Fruit fly (Drosophila melanogaster) whole organism, embryonic: ENCODE measurements around the gene dysc.

Experiments
- Atf3 ChIP-seq: fragments of 200-800 bp; sonication (Bioruptor generic); optimal IDR thresholded peaks from 3 replicates; lab custom pipeline; 2016; ENCODE audit warnings: missing biosample characterization, missing genetic modification characterization
- Bdp1 ChIP-seq: fragments of 200-800 bp; sonication (Bioruptor generic); optimal IDR thresholded peaks from 3 replicates; lab custom pipeline; 2016; ENCODE audit warnings: missing biosample characterization, missing genetic modification characterization
- Blimp-1 ChIP-seq: fragments of 200-800 bp; sonication (Bioruptor generic); optimal IDR thresholded peaks from 3 replicates; lab custom pipeline; 2018; ENCODE audit warnings: missing biosample characterization, missing genetic modification characterization, mild to moderate bottlenecking, moderate library complexity, missing genetic modification reagents
- BtbVII ChIP-seq: fragments of 200-800 bp; sonication (Bioruptor generic); optimal IDR thresholded peaks from 3 replicates; lab custom pipeline; 2017; ENCODE audit warnings: missing biosample characterization, mild to moderate bottlenecking, missing genetic modification characterization
- CG10959 ChIP-seq: fragments of 200-800 bp; sonication (Bioruptor generic); IDR thresholded peaks from 2 replicates; pipeline ENCODE4 v1.3.6; 2022; ENCODE audit warnings: missing biosample characterization, missing genetic modification characterization
- CG12299 ChIP-seq: fragments of 200-800 bp; sonication (Bioruptor generic); optimal IDR thresholded peaks from 2 replicates; lab custom pipeline; 2018; ENCODE audit warnings: missing biosample characterization, mild to moderate bottlenecking, missing genetic modification characterization
- CG12942 ChIP-seq: fragments of 200-800 bp; sonication (Bioruptor generic); optimal IDR thresholded peaks from 3 replicates; lab custom pipeline; 2016; ENCODE audit warnings: missing biosample characterization, missing genetic modification characterization
- CG13775 ChIP-seq: fragments of 200-800 bp; sonication (Bioruptor generic); optimal IDR thresholded peaks from 3 replicates; lab custom pipeline; 2017; ENCODE audit warnings: missing biosample characterization, mild to moderate bottlenecking, missing genetic modification characterization
- CG14710 ChIP-seq: fragments of 200-800 bp; sonication (Bioruptor generic); optimal IDR thresholded peaks from 3 replicates; lab custom pipeline; 2019; ENCODE audit warnings: missing biosample characterization, mild to moderate bottlenecking, missing genetic modification characterization, moderate library complexity
- CG14860 ChIP-seq: fragments of 200-800 bp; sonication (Bioruptor generic); IDR thresholded peaks from 3 replicates; pipeline ENCODE4 v1.3.6; 2022; ENCODE audit warnings: missing biosample characterization, missing genetic modification characterization; ENCODE audit not compliant: partially characterized antibody
- CG14965 ChIP-seq: fragments of 200-800 bp; sonication (Bioruptor generic); optimal IDR thresholded peaks from 2 replicates; lab custom pipeline; 2016; ENCODE audit warnings: missing biosample characterization, missing genetic modification characterization, borderline replicate concordance
- CG15269 ChIP-seq: fragments of 200-800 bp; sonication (Bioruptor generic); optimal IDR thresholded peaks from 2 replicates; lab custom pipeline; 2018; ENCODE audit warnings: missing biosample characterization, mild to moderate bottlenecking, missing genetic modification characterization, moderate library complexity
- CG17385 ChIP-seq: fragments of 200-800 bp; sonication (Bioruptor generic); optimal IDR thresholded peaks from 3 replicates; lab custom pipeline; 2018; ENCODE audit warnings: missing biosample characterization, mild to moderate bottlenecking, missing genetic modification characterization
- CG2712 ChIP-seq: fragments of 200-800 bp; optimal IDR thresholded peaks from 3 replicates; lab custom pipeline; 2019; ENCODE audit warnings: missing biosample characterization, mild to moderate bottlenecking, missing genetic modification characterization, moderate library complexity
- CG31441 ChIP-seq: fragments of 200-800 bp; sonication (Bioruptor generic); IDR thresholded peaks from 2 replicates; pipeline ENCODE4 v1.3.6; 2022; ENCODE audit warnings: missing biosample characterization, missing genetic modification characterization
- CG32532 ChIP-seq: fragments of 200-800 bp; sonication (Bioruptor generic); IDR thresholded peaks from 2 replicates; pipeline ENCODE4 v1.3.6; 2022; ENCODE audit warnings: missing biosample characterization, missing genetic modification characterization
- CG7556 ChIP-seq: fragments of 200-800 bp; sonication (Bioruptor generic); optimal IDR thresholded peaks from 2 replicates; lab custom pipeline; 2017; ENCODE audit warnings: missing biosample characterization, mild to moderate bottlenecking, missing genetic modification characterization
- CG8359 ChIP-seq: fragments of 200-800 bp; sonication (Bioruptor generic); optimal IDR thresholded peaks from 2 replicates; lab custom pipeline; 2017; ENCODE audit warnings: missing biosample characterization, mild to moderate bottlenecking, missing genetic modification characterization, borderline replicate concordance
- CG9437 ChIP-seq: fragments of 200-800 bp; sonication (Bioruptor generic); optimal IDR thresholded peaks from 2 replicates; lab custom pipeline; 2018; ENCODE audit warnings: missing biosample characterization, mild to moderate bottlenecking, missing genetic modification characterization
- CoRest ChIP-seq: fragments of 200-800 bp; sonication (Bioruptor generic); optimal IDR thresholded peaks from 3 replicates; lab custom pipeline; 2018; ENCODE audit warnings: missing biosample characterization, mild to moderate bottlenecking, missing genetic modification characterization, moderate library complexity
- HLHmδ ChIP-seq: fragments of 200-800 bp; sonication (Bioruptor generic); optimal IDR thresholded peaks from 2 replicates; lab custom pipeline; 2018; ENCODE audit warnings: missing biosample characterization, mild to moderate bottlenecking, missing genetic modification characterization, moderate library complexity
- HmgZ ChIP-seq: fragments of 200-800 bp; sonication (Bioruptor generic); optimal IDR thresholded peaks from 2 replicates; lab custom pipeline; 2018; ENCODE audit warnings: missing biosample characterization, mild to moderate bottlenecking, missing genetic modification characterization
- Hmx ChIP-seq: fragments of 200-800 bp; sonication (Bioruptor generic); optimal IDR thresholded peaks from 2 replicates; lab custom pipeline; 2016; ENCODE audit warnings: missing biosample characterization, missing genetic modification characterization
- Max ChIP-seq: fragments of 200-800 bp; sonication (Bioruptor generic); optimal IDR thresholded peaks from 2 replicates; lab custom pipeline; 2016; ENCODE audit warnings: missing biosample characterization, mild to moderate bottlenecking, missing genetic modification characterization
- Optix ChIP-seq: fragments of 200-800 bp; sonication (Bioruptor generic); IDR thresholded peaks from 3 replicates; pipeline ENCODE4 v1.3.6; 2022; ENCODE audit warnings: missing biosample characterization, missing genetic modification characterization
- PHDP ChIP-seq: fragments of 200-800 bp; sonication (Bioruptor generic); optimal IDR thresholded peaks from 3 replicates; lab custom pipeline; 2018; ENCODE audit warnings: missing biosample characterization, mild to moderate bottlenecking, missing genetic modification characterization, moderate library complexity
- Six4 ChIP-seq: fragments of 200-800 bp; sonication (Bioruptor generic); optimal IDR thresholded peaks from 2 replicates; lab custom pipeline; 2016; ENCODE audit warnings: missing biosample characterization, missing genetic modification characterization
- Tbp ChIP-seq: fragments of >200 bp; optimal IDR thresholded peaks from 2 replicates; lab custom pipeline; 2018; ENCODE audit warnings: missing biosample characterization, missing genetic modification characterization
- ara ChIP-seq: fragments of 200-800 bp; sonication (Bioruptor generic); IDR thresholded peaks from 2 replicates; pipeline ENCODE4 v1.3.6; 2022; ENCODE audit warnings: missing biosample characterization, missing genetic modification characterization
- bsh ChIP-seq, 2 experiments: fragments of 200-800 bp; sonication (Bioruptor generic); optimal IDR thresholded peaks; 2 replicates each; lab custom pipeline; 2017 to 2018; ENCODE audit warnings: mild to moderate bottlenecking in 2 of 2, missing biosample characterization in 2 of 2, missing genetic modification characterization in 2 of 2, moderate library complexity in 1 of 2
- cg ChIP-seq: fragments of 200-800 bp; sonication (Bioruptor generic); optimal IDR thresholded peaks from 3 replicates; lab custom pipeline; 2019; ENCODE audit warnings: missing biosample characterization, mild to moderate bottlenecking, missing genetic modification characterization, moderate library complexity
- chif ChIP-seq, 2 experiments: fragments of 200-800 bp; sonication (Bioruptor generic); optimal IDR thresholded peaks; 3 replicates each; lab custom pipeline; 2016; ENCODE audit warnings: missing biosample characterization in 2 of 2, missing genetic modification characterization in 2 of 2
- fd102C ChIP-seq: fragments of 200-800 bp; sonication (Bioruptor generic); optimal IDR thresholded peaks from 2 replicates; lab custom pipeline; 2018; ENCODE audit warnings: missing biosample characterization, mild to moderate bottlenecking, missing genetic modification characterization, moderate library complexity
- grau ChIP-seq: fragments of 200-800 bp; optimal IDR thresholded peaks from 3 replicates; lab custom pipeline; 2019; ENCODE audit warnings: missing biosample characterization, mild to moderate bottlenecking, missing genetic modification characterization, moderate library complexity
- gsb-n ChIP-seq: fragments of 200-800 bp; sonication (Bioruptor generic); optimal IDR thresholded peaks from 3 replicates; lab custom pipeline; 2018; ENCODE audit warnings: missing biosample characterization, mild to moderate bottlenecking, missing genetic modification characterization
- ham ChIP-seq: fragments of 200-800 bp; sonication (Bioruptor generic); IDR thresholded peaks from 2 replicates; pipeline ENCODE4 v1.3.6; 2022; ENCODE audit warnings: missing biosample characterization, missing genetic modification characterization
- hbn ChIP-seq: fragments of 200-800 bp; sonication (Bioruptor generic); IDR thresholded peaks from 2 replicates; pipeline ENCODE4 v1.3.6; 2022; ENCODE audit warnings: missing biosample characterization, missing genetic modification characterization; ENCODE audit not compliant: partially characterized antibody
- hkb ChIP-seq, 2 experiments: fragments of 200-800 bp in 1 of 2; fragments of >200 bp in 1 of 2; sonication (Bioruptor generic) in 1 of 2; IDR thresholded peaks in 1 of 2; optimal IDR thresholded peaks in 1 of 2; 2 replicates each; pipeline versions ENCODE4 v1.3.6 to Lab custom; 2017 to 2022; ENCODE audit warnings: missing biosample characterization in 1 of 2, missing genetic modification characterization in 1 of 2
- kay ChIP-seq: fragments of 200-800 bp; sonication (Bioruptor generic); optimal IDR thresholded peaks from 2 replicates; lab custom pipeline; 2016; ENCODE audit warnings: missing biosample characterization, missing genetic modification characterization
- lola ChIP-seq, 3 experiments: fragments of >200 bp in 2 of 3; fragments of 200-800 bp in 1 of 3; sonication (Bioruptor generic) in 1 of 3; optimal IDR thresholded peaks; 2 replicates each; lab custom pipeline; 2017 to 2019; ENCODE audit warnings: missing biosample characterization in 3 of 3, missing genetic modification characterization in 3 of 3, mild to moderate bottlenecking in 1 of 3, moderate library complexity in 1 of 3
- pan ChIP-seq, 4 experiments: fragments of >200 bp in 3 of 4; fragments of 200-800 bp in 1 of 4; sonication (Bioruptor generic) in 1 of 4; optimal IDR thresholded peaks in 3 of 4; IDR thresholded peaks in 1 of 4; 2 replicates each; pipeline versions ENCODE4 v1.3.6 to Lab custom; 2017 to 2022; ENCODE audit warnings: missing biosample characterization in 2 of 4, missing genetic modification characterization in 2 of 4, mixed read lengths in 1 of 4
- prd ChIP-seq, 3 experiments: fragments of >200 bp in 2 of 3; fragments of 200-800 bp in 1 of 3; sonication (Bioruptor generic) in 1 of 3; optimal IDR thresholded peaks in 2 of 3; IDR thresholded peaks in 1 of 3; 2 replicates in 2 of 3; 3 replicates in 1 of 3; pipeline versions ENCODE4 v1.3.6 to Lab custom; 2017 to 2022; ENCODE audit warnings: missing biosample characterization in 1 of 3, missing genetic modification characterization in 1 of 3
- sisA ChIP-seq: fragments of 200-800 bp; sonication (Bioruptor generic); IDR thresholded peaks from 2 replicates; pipeline ENCODE4 v1.3.6; 2022; ENCODE audit warnings: missing biosample characterization, missing genetic modification characterization
- slp2 ChIP-seq: fragments of 200-800 bp; sonication (Bioruptor generic); optimal IDR thresholded peaks from 2 replicates; lab custom pipeline; 2016; ENCODE audit warnings: missing biosample characterization, missing genetic modification characterization
- sug ChIP-seq: fragments of 200-800 bp; optimal IDR thresholded peaks from 2 replicates; lab custom pipeline; 2019; ENCODE audit warnings: missing biosample characterization, mild to moderate bottlenecking, missing genetic modification characterization, moderate library complexity
- trh ChIP-seq: fragments of 200-800 bp; sonication (Bioruptor generic); optimal IDR thresholded peaks from 2 replicates; lab custom pipeline; 2016; ENCODE audit warnings: missing biosample characterization, missing genetic modification characterization
- zen ChIP-seq: fragments of 200-800 bp; sonication (Bioruptor generic); optimal IDR thresholded peaks from 3 replicates; lab custom pipeline; 2018; ENCODE audit warnings: missing biosample characterization, mild to moderate bottlenecking, missing genetic modification characterization, moderate library complexity

The dysc gene

dm6 chr3L:13922023-13922652 is 19.1 kb upstream of the dysc start (continued):
- TF ChIP-seq CG8359 (GFP tag; lab: Kevin White, UChicago), result no peak
- no peak for TF ChIP-seq Optix
- peak; percentile 34 for TF ChIP-seq CoRest (tag; lab: Kevin White, UChicago)
- TF ChIP-seq CG7556, result peak; percentile 41
- TF ChIP-seq trh, result peak; percentile 7
- TF ChIP-seq CG13775 (GFP tag; lab: Kevin White, UChicago), result peak; percentile 52
- no peak for TF ChIP-seq Tbp (GFP tag; lab: Kevin White, UChicago)
- no peak for TF ChIP-seq Bdp1 (GFP tag; lab: Kevin White, UChicago)
- no peak for TF ChIP-seq CG12942 (GFP tag; lab: Kevin White, UChicago)
- peak; percentile 16 to 34 for TF ChIP-seq chif (GFP tag; optimal IDR thresholded peaks at IDR 0.05; lab: Kevin White, UChicago)
- TF ChIP-seq lola (GFP tag; optimal IDR thresholded peaks at IDR 0.05; lab: Kevin White, UChicago), result peak in 1 of 3 experiments; percentile 30
- TF ChIP-seq CG31441 (GFP tag; lab: Robert Waterston, UW), result peak; percentile 78
- TF ChIP-seq CG15269 (tag; lab: Kevin White, UChicago), result peak; percentile 51
- no peak for TF ChIP-seq CG14965 (GFP tag; lab: Kevin White, UChicago)
- peak; percentile 7 for TF ChIP-seq Hmx (GFP tag; lab: Kevin White, UChicago)
- peak; percentile 26 for TF ChIP-seq CG14710
- TF ChIP-seq Atf3 (GFP tag; lab: Kevin White, UChicago), result no peak
- TF ChIP-seq BtbVII (GFP tag; lab: Kevin White, UChicago), result no peak
- no peak for TF ChIP-seq hkb (optimal IDR thresholded peaks at IDR 0.05; lab: Kevin White, UChicago)
- peak; percentile 35; the same call in 1 of the 2 replicates for TF ChIP-seq hkb (GFP tag; IDR thresholded peaks at IDR 0.05; lab: Robert Waterston, UW)
- TF ChIP-seq kay, result no peak
- no peak for TF ChIP-seq pan (optimal IDR thresholded peaks at IDR 0.05; lab: Kevin White, UChicago)
- peak in 1 of 2 experiments; percentile 48 for TF ChIP-seq pan (GFP tag; optimal IDR thresholded peaks at IDR 0.05 in 1 of 2, IDR thresholded peaks at IDR 0.05 in 1 of 2)
- TF ChIP-seq ham (GFP tag; lab: Robert Waterston, UW), result no peak
- peak; percentile 31; the same call in 1 of the 2 replicates for TF ChIP-seq CG32532 (GFP tag; lab: Robert Waterston, UW)
- no peak for TF ChIP-seq HmgZ (tag; lab: Kevin White, UChicago)
- peak; percentile 5 for TF ChIP-seq sug
- TF ChIP-seq CG10959 (GFP tag; lab: Robert Waterston, UW), result peak; percentile 20; the same call in 1 of the 2 replicates
- TF ChIP-seq prd (optimal IDR thresholded peaks at IDR 0.05; lab: Kevin White, UChicago), result no peak
- peak; percentile 67 for TF ChIP-seq prd (GFP tag; IDR thresholded peaks at IDR 0.05; lab: Robert Waterston, UW)
- TF ChIP-seq bsh (GFP tag; optimal IDR thresholded peaks at IDR 0.05; lab: Kevin White, UChicago), result peak in 1 of 2 experiments; percentile 32
- peak; percentile 7 for TF ChIP-seq gsb-n (tag; lab: Kevin White, UChicago)
- peak; percentile 13 for TF ChIP-seq Blimp-1 (GFP tag; lab: Kevin White, UChicago)
- TF ChIP-seq Six4 (GFP tag; lab: Kevin White, UChicago), result peak; percentile 16
- no peak for TF ChIP-seq CG12299 (tag; lab: Kevin White, UChicago)
- peak; percentile 32 for TF ChIP-seq grau (tag; lab: Kevin White, UChicago)
- no peak for TF ChIP-seq hbn (GFP tag; lab: Robert Waterston, UW)
- peak; percentile 51 for TF ChIP-seq PHDP (tag; lab: Kevin White, UChicago)
- TF ChIP-seq CG14860, result no peak
- TF ChIP-seq Max, result peak; percentile 38
- TF ChIP-seq slp2 (GFP tag; lab: Kevin White, UChicago), result peak; percentile 23
- TF ChIP-seq zen (tag; lab: Kevin White, UChicago), result peak; percentile 7
- TF ChIP-seq ara (GFP tag; lab: Robert Waterston, UW), result peak; percentile 26; the same call in 1 of the 2 replicates
- TF ChIP-seq CG2712 (tag; lab: Kevin White, UChicago), result peak; percentile 68
- no peak for TF ChIP-seq fd102C (GFP tag; lab: Kevin White, UChicago)
- peak; percentile 52; the same call in 1 of the 2 replicates for TF ChIP-seq sisA
- TF ChIP-seq CG9437 (GFP tag; lab: Kevin White, UChicago), result peak; percentile 62
- no peak for TF ChIP-seq cg (GFP tag; lab: Kevin White, UChicago)
- TF ChIP-seq CG17385, result peak; percentile 7
- TF ChIP-seq HLHmδ (GFP tag; lab: Kevin White, UChicago), result no peak
